Fruit fly (Drosophila melanogaster): Measurements from ENCODE around the gene ND-B18.

ND-B18 gene

dm6 chrX:15043013-15043699 is 20.4 kb upstream of the ND-B18 start (continued):
- peak; percentile 94 for TF ChIP-seq CG6163 (GFP tag; IDR thresholded peaks at IDR 0.05)
- peak; percentile 94 for TF ChIP-seq Eip78C (GFP tag)
- TF ChIP-seq Sox102F (GFP tag; optimal IDR thresholded peaks at IDR 0.05), result peak; percentile 80
- peak; percentile 95 for TF ChIP-seq fkh (GFP tag; optimal IDR thresholded peaks at IDR 0.05)
- TF ChIP-seq svp (GFP tag), result peak; percentile 89
- peak; percentile 95 for TF ChIP-seq eg (GFP tag; IDR thresholded peaks at IDR 0.05)
- TF ChIP-seq Sox14 (GFP tag; optimal IDR thresholded peaks at IDR 0.05), result peak; percentile 85
- TF ChIP-seq CG7368 (GFP tag; optimal IDR thresholded peaks at IDR 0.05), result peak; percentile 70
- TF ChIP-seq Ets21C (GFP tag; optimal IDR thresholded peaks at IDR 0.05), result peak; percentile 67
- peak; percentile 77 for TF ChIP-seq lz (GFP tag; optimal IDR thresholded peaks at IDR 0.05)
- peak; percentile 13 to 60 for TF ChIP-seq salr (GFP tag; optimal IDR thresholded peaks at IDR 0.05)
- peak; percentile 84 for TF ChIP-seq cyc (GFP tag; optimal IDR thresholded peaks at IDR 0.05)
- TF ChIP-seq CG6276 (GFP tag; optimal IDR thresholded peaks at IDR 0.05), result peak; percentile 79

- TF ChIP-seq CG10669 (GFP tag; optimal IDR thresholded peaks at IDR 0.05) (peak; percentile 16), dsx (GFP tag; optimal IDR thresholded peaks at IDR 0.05; ENCODE audit: poor library complexity, severe bottlenecking) (peak; percentile 18), Eip78C (GFP tag) (peak; percentile 84), esn (GFP tag; optimal IDR thresholded peaks at IDR 0.05) (peak; percentile 48), CG1621 (tag; optimal IDR thresholded peaks at IDR 0.05) (peak; percentile 11), Hr38 (GFP tag; optimal IDR thresholded peaks at IDR 0.05) (no peak), fd59A (GFP tag; optimal IDR thresholded peaks at IDR 0.05) (peak; percentile 45), svp (GFP tag) (peak; percentile 85), CG15336 (GFP tag; IDR thresholded peaks at IDR 0.05) (no peak), Met (GFP tag; optimal IDR thresholded peaks at IDR 0.05) (peak; percentile 48), acj6 (GFP tag; optimal IDR thresholded peaks at IDR 0.05) (peak; percentile 14), Hr39 (GFP tag; optimal IDR thresholded peaks at IDR 0.05) (no peak), CG6808 (GFP tag; optimal IDR thresholded peaks at IDR 0.05) (peak; percentile 40), Eip75B (GFP tag; optimal IDR thresholded peaks at IDR 0.05) (peak; percentile 31), CG34406 (GFP tag; optimal IDR thresholded peaks at IDR 0.05) (peak; percentile 3), CG6163 (GFP tag; IDR thresholded peaks at IDR 0.05) (peak; percentile 35; the same call in 1 of the 3 replicates), CG4318 (GFP tag; optimal IDR thresholded peaks at IDR 0.05) (no peak), topi (GFP tag; optimal IDR thresholded peaks at IDR 0.05) (peak; percentile 44), CG6276 (GFP tag; optimal IDR thresholded peaks at IDR 0.05) (no peak), ss (GFP tag; optimal IDR thresholded peaks at IDR 0.05) (peak; percentile 45 to 53), Smox (GFP tag; optimal IDR thresholded peaks at IDR 0.05) (peak; percentile 31), Sox102F (GFP tag; optimal IDR thresholded peaks at IDR 0.05) (peak; percentile 16), eg (GFP tag; IDR thresholded peaks at IDR 0.05) (0 out of 3 replicates have a peak, but pooled peaks have one; percentile 31), spab (GFP tag; optimal IDR thresholded peaks at IDR 0.05) (peak; percentile 27), salr (GFP tag; optimal IDR thresholded peaks at IDR 0.05) (no peak), vri (GFP tag; optimal IDR thresholded peaks at IDR 0.05) (peak; percentile 11), achi (GFP tag; optimal IDR thresholded peaks at IDR 0.05) (peak; percentile 6), CG8319 (GFP tag; optimal IDR thresholded peaks at IDR 0.05) (no peak), CG3919 (GFP tag; optimal IDR thresholded peaks at IDR 0.05) (peak; percentile 20), Hr4 (GFP tag; optimal IDR thresholded peaks at IDR 0.05) (no peak), CG32006 (GFP tag; optimal IDR thresholded peaks at IDR 0.05) (peak; percentile 2), CG6792 (GFP tag; optimal IDR thresholded peaks at IDR 0.05) (peak; percentile 1), fkh (GFP tag; optimal IDR thresholded peaks at IDR 0.05) (peak; percentile 30), CG10631 (GFP tag; optimal IDR thresholded peaks at IDR 0.05) (no peak)
Measured at dm6 chrX:15043700-15044225, 19.8 kb upstream of the ND-B18 start, which contains the start of gene CG5541. CG5541 (plus strand) TSS chrX:15044123.

All from whole organism, prepupa.